Fruit fly (Drosophila melanogaster): ENCODE data around the gene Cht5.

- TF ChIP-seq CG3919 (GFP tag; optimal IDR thresholded peaks at IDR 0.05) (no peak), Eip93F (GFP tag; optimal IDR thresholded peaks at IDR 0.05) (no peak), CG6808 (GFP tag; optimal IDR thresholded peaks at IDR 0.05) (no peak), CG6792 (GFP tag; optimal IDR thresholded peaks at IDR 0.05) (no peak), CG7368 (GFP tag; optimal IDR thresholded peaks at IDR 0.05) (no peak), CG1621 (tag; optimal IDR thresholded peaks at IDR 0.05) (no peak), CG11762 (GFP tag; optimal IDR thresholded peaks at IDR 0.05; ENCODE audit: insufficient read depth) (no peak), lz (GFP tag; optimal IDR thresholded peaks at IDR 0.05) (no peak), spab (GFP tag; optimal IDR thresholded peaks at IDR 0.05) (no peak), Sox102F (GFP tag; optimal IDR thresholded peaks at IDR 0.05) (no peak), Blimp-1 (GFP tag; optimal IDR thresholded peaks at IDR 0.05) (no peak), esn (GFP tag; optimal IDR thresholded peaks at IDR 0.05) (no peak), CG3032 (tag; optimal IDR thresholded peaks at IDR 0.05) (no peak), Met (GFP tag; optimal IDR thresholded peaks at IDR 0.05) (no peak)
These were observed 22.4 kb downstream of the Cht5 start for dm6 chr3R:13789617-13790277.

Measured in whole organism, prepupa.